Fruit fly (Drosophila melanogaster) whole organism, embryonic: ENCODE measurements around the gene pug.

ENCODE experiments used
- ATbp ChIP-seq: fragments of 200-800 bp; sonication (Bioruptor generic); optimal IDR thresholded peaks from 2 replicates; lab custom pipeline; 2017; ENCODE audit warnings: missing biosample characterization, mild to moderate bottlenecking, missing genetic modification characterization, missing genetic modification reagents
- Antp ChIP-seq: fragments of 200-800 bp; sonication (Bioruptor generic); optimal IDR thresholded peaks from 3 replicates; lab custom pipeline; 2016; ENCODE audit warnings: missing biosample characterization, missing genetic modification characterization
- CG1024 ChIP-seq: fragments of 200-800 bp; sonication (Bioruptor generic); IDR thresholded peaks from 2 replicates; pipeline ENCODE4 v1.3.6; 2022; ENCODE audit warnings: missing biosample characterization, missing genetic modification characterization
- CG11398 ChIP-seq: fragments of 200-800 bp; sonication (Bioruptor generic); optimal IDR thresholded peaks from 2 replicates; lab custom pipeline; 2016; ENCODE audit warnings: missing biosample characterization, missing genetic modification characterization
- CG12155 ChIP-seq: fragments of 200-800 bp; sonication (Bioruptor generic); optimal IDR thresholded peaks from 3 replicates; lab custom pipeline; 2016; ENCODE audit warnings: missing biosample characterization, missing genetic modification characterization
- CG12391 ChIP-seq: fragments of 200-800 bp; sonication (Bioruptor generic); optimal IDR thresholded peaks from 3 replicates; lab custom pipeline; 2018; ENCODE audit warnings: missing biosample characterization, mild to moderate bottlenecking, missing genetic modification characterization, moderate library complexity
- CG14667 ChIP-seq: fragments of 200-800 bp; sonication (Bioruptor generic); IDR thresholded peaks from 2 replicates; pipeline ENCODE4 v1.3.6; 2022; ENCODE audit warnings: missing biosample characterization, missing genetic modification characterization
- CG14965 ChIP-seq: fragments of 200-800 bp; sonication (Bioruptor generic); optimal IDR thresholded peaks from 2 replicates; lab custom pipeline; 2016; ENCODE audit warnings: missing biosample characterization, missing genetic modification characterization, borderline replicate concordance
- CG15011 ChIP-seq: fragments of 200-800 bp; sonication (Bioruptor generic); optimal IDR thresholded peaks from 3 replicates; lab custom pipeline; 2018; ENCODE audit warnings: missing biosample characterization, mild to moderate bottlenecking, missing genetic modification characterization
- CG16813 ChIP-seq: fragments of 200-800 bp; sonication (Bioruptor generic); IDR thresholded peaks from 3 replicates; pipeline ENCODE4 v1.3.6; 2022; ENCODE audit warnings: missing biosample characterization, missing genetic modification characterization; ENCODE audit not compliant: partially characterized antibody
- CG18476 ChIP-seq: fragments of 200-800 bp; sonication (Bioruptor generic); optimal IDR thresholded peaks from 2 replicates; lab custom pipeline; 2016; ENCODE audit warnings: missing biosample characterization, mild to moderate bottlenecking, missing genetic modification characterization
- CG2678 ChIP-seq: fragments of 200-800 bp; sonication (Bioruptor generic); optimal IDR thresholded peaks from 3 replicates; lab custom pipeline; 2019; ENCODE audit warnings: missing biosample characterization, mild to moderate bottlenecking, missing genetic modification characterization, moderate library complexity
- CG31224 ChIP-seq: fragments of 200-800 bp; sonication (Bioruptor generic); IDR thresholded peaks from 2 replicates; pipeline ENCODE4 v1.3.6; 2022; ENCODE audit warnings: missing biosample characterization, missing genetic modification characterization
- CG33213 ChIP-seq: fragments of 200-800 bp; sonication (Bioruptor generic); optimal IDR thresholded peaks from 3 replicates; lab custom pipeline; 2016; ENCODE audit warnings: missing biosample characterization, missing genetic modification characterization
- CG34224 ChIP-seq: fragments of 200-800 bp; sonication (Bioruptor generic); IDR thresholded peaks from 3 replicates; pipeline ENCODE4 v1.3.6; 2022; ENCODE audit warnings: missing biosample characterization, missing genetic modification characterization; ENCODE audit not compliant: partially characterized antibody
- CG3847 ChIP-seq: fragments of 200-800 bp; sonication (Bioruptor generic); IDR thresholded peaks from 2 replicates; pipeline ENCODE4 v1.3.6; 2022; ENCODE audit warnings: missing biosample characterization, missing genetic modification characterization
- CG4854 ChIP-seq: fragments of 200-800 bp; sonication (Bioruptor generic); optimal IDR thresholded peaks from 2 replicates; lab custom pipeline; 2016; ENCODE audit warnings: missing biosample characterization, missing genetic modification characterization, inconsistent platforms
- CG7357 ChIP-seq: fragments of 200-800 bp; sonication (Bioruptor generic); IDR thresholded peaks from 3 replicates; pipeline ENCODE4 v1.3.6; 2022; ENCODE audit warnings: missing biosample characterization, missing genetic modification characterization
- CG8089 ChIP-seq: fragments of 200-800 bp; sonication (Bioruptor generic); optimal IDR thresholded peaks from 3 replicates; lab custom pipeline; 2016; ENCODE audit warnings: missing biosample characterization, missing genetic modification characterization
- CG9215 ChIP-seq: fragments of 200-800 bp; sonication (Bioruptor generic); IDR thresholded peaks from 2 replicates; pipeline ENCODE4 v1.3.6; 2022; ENCODE audit warnings: missing biosample characterization, missing genetic modification characterization
- CHES-1-like ChIP-seq: fragments of 200-800 bp; sonication (Bioruptor generic); optimal IDR thresholded peaks from 2 replicates; lab custom pipeline; 2016; ENCODE audit warnings: missing biosample characterization, missing genetic modification characterization
- Dbx ChIP-seq: fragments of 200-800 bp; sonication (Bioruptor generic); IDR thresholded peaks from 3 replicates; pipeline ENCODE4 v1.3.6; 2022; ENCODE audit warnings: missing biosample characterization, missing genetic modification characterization
- Dip3 ChIP-seq: fragments of 200-800 bp; sonication (Bioruptor generic); optimal IDR thresholded peaks from 3 replicates; lab custom pipeline; 2016; ENCODE audit warnings: missing biosample characterization, missing genetic modification characterization
- Drgx ChIP-seq: fragments of 200-800 bp; sonication (Bioruptor generic); IDR thresholded peaks from 2 replicates; pipeline ENCODE4 v1.3.6; 2022; ENCODE audit warnings: missing biosample characterization, missing genetic modification characterization
- Elba2 ChIP-seq: fragments of 200-800 bp; sonication (Bioruptor generic); optimal IDR thresholded peaks from 3 replicates; lab custom pipeline; 2016; ENCODE audit warnings: missing biosample characterization, missing genetic modification characterization
- Lpt ChIP-seq: fragments of >200 bp; optimal IDR thresholded peaks from 2 replicates; lab custom pipeline; 2018; ENCODE audit warnings: missing biosample characterization, missing genetic modification characterization
- Meics ChIP-seq: fragments of 200-800 bp; sonication (Bioruptor generic); optimal IDR thresholded peaks from 2 replicates; lab custom pipeline; 2017; ENCODE audit warnings: missing biosample characterization, mild to moderate bottlenecking, missing genetic modification characterization
- NK7.1 ChIP-seq: fragments of 200-800 bp; sonication (Bioruptor generic); optimal IDR thresholded peaks from 3 replicates; lab custom pipeline; 2016; ENCODE audit warnings: missing biosample characterization, missing genetic modification characterization
- Pdp1 ChIP-seq, 2 experiments: fragments of 200-800 bp; sonication (Bioruptor generic); optimal IDR thresholded peaks; 3 replicates each; lab custom pipeline; 2016; ENCODE audit warnings: missing biosample characterization in 2 of 2, missing genetic modification characterization in 2 of 2, mild to moderate bottlenecking in 1 of 2, moderate library complexity in 1 of 2
- Sox100B ChIP-seq: fragments of 200-800 bp; sonication (Bioruptor generic); optimal IDR thresholded peaks from 3 replicates; lab custom pipeline; 2018; ENCODE audit warnings: missing biosample characterization, mild to moderate bottlenecking, missing genetic modification characterization
- Spps ChIP-seq: fragments of 200-800 bp; sonication (Bioruptor generic); optimal IDR thresholded peaks from 2 replicates; lab custom pipeline; 2018; ENCODE audit warnings: missing biosample characterization, mild to moderate bottlenecking, missing genetic modification characterization
- Taf1 ChIP-seq: fragments of 200-800 bp; sonication (Bioruptor generic); IDR thresholded peaks from 2 replicates; pipeline ENCODE4 v1.3.6; 2022; ENCODE audit warnings: missing biosample characterization, missing genetic modification characterization
- Trl ChIP-seq, 3 experiments: fragments of >200 bp in 2 of 3; fragments of 200-800 bp in 1 of 3; sonication (Bioruptor generic) in 1 of 3; optimal IDR thresholded peaks; 2 replicates in 1 of 3; 3 replicates in 2 of 3; lab custom pipeline; 2016 to 2017; ENCODE audit warnings: missing biosample characterization in 1 of 3, missing genetic modification characterization in 1 of 3
- ash1 ChIP-seq: fragments of 200-800 bp; sonication (Bioruptor generic); optimal IDR thresholded peaks from 2 replicates; lab custom pipeline; 2018; ENCODE audit warnings: missing biosample characterization, mild to moderate bottlenecking, missing genetic modification characterization
- danr ChIP-seq: fragments of 200-800 bp; sonication (Bioruptor generic); IDR thresholded peaks from 2 replicates; pipeline ENCODE4 v1.3.6; 2022; ENCODE audit warnings: missing biosample characterization, missing genetic modification characterization
- fd102C ChIP-seq: fragments of 200-800 bp; sonication (Bioruptor generic); optimal IDR thresholded peaks from 2 replicates; lab custom pipeline; 2018; ENCODE audit warnings: missing biosample characterization, mild to moderate bottlenecking, missing genetic modification characterization, moderate library complexity
- fd3F ChIP-seq: fragments of 200-800 bp; sonication (Bioruptor generic); optimal IDR thresholded peaks from 2 replicates; lab custom pipeline; 2018; ENCODE audit warnings: missing biosample characterization, mild to moderate bottlenecking, missing genetic modification characterization, moderate library complexity
- grau ChIP-seq: fragments of 200-800 bp; optimal IDR thresholded peaks from 3 replicates; lab custom pipeline; 2019; ENCODE audit warnings: missing biosample characterization, mild to moderate bottlenecking, missing genetic modification characterization, moderate library complexity
- ind ChIP-seq: fragments of 200-800 bp; sonication (Bioruptor generic); optimal IDR thresholded peaks from 3 replicates; lab custom pipeline; 2016; ENCODE audit warnings: missing biosample characterization, missing genetic modification characterization
- kni ChIP-seq: fragments of 200-800 bp; sonication (Bioruptor generic); optimal IDR thresholded peaks from 3 replicates; lab custom pipeline; 2017; ENCODE audit warnings: mild to moderate bottlenecking, missing biosample characterization, missing genetic modification reagents, missing genetic modification characterization
- nau ChIP-seq: fragments of 200-800 bp; sonication (Bioruptor generic); optimal IDR thresholded peaks from 3 replicates; lab custom pipeline; 2017; ENCODE audit warnings: missing biosample characterization, mild to moderate bottlenecking, missing genetic modification characterization, missing genetic modification reagents
- onecut ChIP-seq: fragments of 200-800 bp; sonication (Bioruptor generic); IDR thresholded peaks from 2 replicates; pipeline ENCODE4 v1.3.6; 2022; ENCODE audit warnings: missing biosample characterization, missing genetic modification characterization
- ro ChIP-seq: fragments of 200-800 bp; sonication (Bioruptor generic); IDR thresholded peaks from 2 replicates; pipeline ENCODE4 v1.3.6; 2022; ENCODE audit warnings: missing biosample characterization, missing genetic modification characterization
- run ChIP-seq: fragments of 200-800 bp; sonication (Bioruptor generic); optimal IDR thresholded peaks from 3 replicates; lab custom pipeline; 2018; ENCODE audit warnings: missing biosample characterization, mild to moderate bottlenecking, missing genetic modification characterization
- salm ChIP-seq: fragments of 200-800 bp; sonication (Bioruptor generic); optimal IDR thresholded peaks from 2 replicates; lab custom pipeline; 2018; ENCODE audit warnings: missing biosample characterization, mild to moderate bottlenecking, missing genetic modification characterization
- stwl ChIP-seq: fragments of 200-800 bp; sonication (Bioruptor generic); optimal IDR thresholded peaks from 3 replicates; lab custom pipeline; 2018; ENCODE audit warnings: missing biosample characterization, mild to moderate bottlenecking, missing genetic modification characterization, moderate library complexity
- tup ChIP-seq: fragments of 200-800 bp; sonication (Bioruptor generic); optimal IDR thresholded peaks from 2 replicates; lab custom pipeline; 2016; ENCODE audit warnings: missing biosample characterization, mild to moderate bottlenecking, missing genetic modification characterization, moderate library complexity
- vfl ChIP-seq: fragments of 200-800 bp; sonication (Bioruptor generic); optimal IDR thresholded peaks from 2 replicates; lab custom pipeline; 2016; ENCODE audit warnings: missing biosample characterization, missing genetic modification characterization
- zen ChIP-seq: fragments of 200-800 bp; sonication (Bioruptor generic); optimal IDR thresholded peaks from 3 replicates; lab custom pipeline; 2018; ENCODE audit warnings: missing biosample characterization, mild to moderate bottlenecking, missing genetic modification characterization, moderate library complexity
- zfh1 ChIP-seq: fragments of 200-800 bp; sonication (Bioruptor generic); IDR thresholded peaks from 3 replicates; pipeline ENCODE4 v1.3.6; 2022; ENCODE audit warnings: missing biosample characterization, missing genetic modification characterization

Gene pug

DNA sequence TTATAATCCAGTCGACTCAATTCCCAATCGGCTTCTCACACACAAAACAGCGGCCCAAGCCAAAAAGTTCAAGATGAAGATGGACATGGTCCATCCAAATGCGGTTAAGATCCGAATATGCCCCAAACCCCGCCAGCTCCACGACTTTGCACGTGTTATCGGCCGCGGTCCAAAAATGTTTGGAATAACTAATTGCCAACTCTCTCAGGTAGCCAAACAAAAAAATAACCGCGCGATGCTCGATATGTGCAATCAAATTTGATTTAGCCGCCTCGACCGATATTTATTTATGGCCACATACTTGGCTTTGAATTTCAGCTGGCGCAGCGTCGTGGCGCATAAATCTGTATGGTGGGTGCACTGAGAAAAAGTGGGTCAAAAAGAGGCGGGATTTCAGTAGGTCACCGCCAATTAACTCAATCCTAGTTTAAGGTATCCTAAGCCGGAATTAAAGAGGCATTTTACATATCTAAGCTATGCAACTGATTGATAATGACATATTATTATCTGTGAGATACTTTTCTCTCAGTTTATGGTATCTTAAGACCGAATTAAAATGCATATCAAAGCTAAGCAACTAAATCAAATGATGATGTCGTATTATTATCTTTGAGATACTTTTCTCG is 47.7 kb upstream of the pug start (continued):
- TF ChIP-seq CG1024 (GFP tag; lab: Robert Waterston, UW): no peak
- no peak for TF ChIP-seq Spps (tag; lab: Kevin White, UChicago)
- peak; percentile 39 for TF ChIP-seq CG18476
- TF ChIP-seq CG33213 (GFP tag; lab: Kevin White, UChicago): no peak
- TF ChIP-seq grau (tag; lab: Kevin White, UChicago): peak; percentile 45
- no peak for TF ChIP-seq kni (GFP tag; lab: Kevin White, UChicago)
- TF ChIP-seq CG31224: no peak
- TF ChIP-seq Meics (GFP tag; lab: Kevin White, UChicago): peak; percentile 4
- TF ChIP-seq vfl (GFP tag; lab: Kevin White, UChicago): no peak
- TF ChIP-seq zfh1: peak; percentile 60; the same call in 2 of the 3 replicates
- no peak for TF ChIP-seq Taf1 (GFP tag; lab: Robert Waterston, UW)
- no peak for TF ChIP-seq ro (GFP tag; lab: Robert Waterston, UW)
- TF ChIP-seq CG34224 (GFP tag; lab: Robert Waterston, UW): no peak
- TF ChIP-seq CG15011 (GFP tag; lab: Kevin White, UChicago): no peak
- 0 out of 2 replicates have a peak, but pooled peaks have one; percentile 42 for TF ChIP-seq danr (GFP tag; lab: Robert Waterston, UW)
- peak; percentile 28 for TF ChIP-seq ATbp
- TF ChIP-seq Elba2 (GFP tag; lab: Kevin White, UChicago): no peak
- TF ChIP-seq CG14667 (GFP tag; lab: Robert Waterston, UW): peak; percentile 25; the same call in 1 of the 2 replicates
- TF ChIP-seq CG7357 (GFP tag; lab: Robert Waterston, UW): no peak
- no peak for TF ChIP-seq Drgx (GFP tag; lab: Robert Waterston, UW)
- no peak for TF ChIP-seq CG12155 (GFP tag; lab: Kevin White, UChicago)
- no peak for TF ChIP-seq zen (tag; lab: Kevin White, UChicago)
- TF ChIP-seq CG14965 (GFP tag; lab: Kevin White, UChicago): no peak
- TF ChIP-seq Sox100B (GFP tag; lab: Kevin White, UChicago): peak; percentile 11
- no peak for TF ChIP-seq CG11398
- TF ChIP-seq CG3847: no peak
- TF ChIP-seq fd102C (GFP tag; lab: Kevin White, UChicago): no peak
- TF ChIP-seq Dbx (GFP tag; lab: Robert Waterston, UW): no peak
- peak; percentile 31 for TF ChIP-seq run (tag; lab: Kevin White, UChicago)
- no peak for TF ChIP-seq Antp (GFP tag; lab: Kevin White, UChicago)
- TF ChIP-seq Trl (optimal IDR thresholded peaks at IDR 0.05; lab: Kevin White, UChicago): no peak
- TF ChIP-seq Trl (GFP tag; optimal IDR thresholded peaks at IDR 0.05; lab: Kevin White, UChicago): no peak
- no peak for TF ChIP-seq tup
- TF ChIP-seq CHES-1-like (GFP tag; lab: Kevin White, UChicago): no peak
- peak; percentile 21 for TF ChIP-seq CG8089 (GFP tag; lab: Kevin White, UChicago)
- TF ChIP-seq CG4854 (GFP tag; lab: Kevin White, UChicago): no peak
- peak; percentile 45 for TF ChIP-seq CG12391
- TF ChIP-seq ash1: peak; percentile 12
- no peak for TF ChIP-seq CG9215
- TF ChIP-seq CG16813 (GFP tag; lab: Robert Waterston, UW): no peak
- TF ChIP-seq nau (GFP tag; lab: Kevin White, UChicago): no peak
- TF ChIP-seq NK7.1 (GFP tag; lab: Kevin White, UChicago): no peak
- TF ChIP-seq ind (GFP tag; lab: Kevin White, UChicago): peak; percentile 53
- TF ChIP-seq Dip3: no peak
- peak; percentile 53 for TF ChIP-seq CG2678
- no peak for TF ChIP-seq onecut (GFP tag; lab: Robert Waterston, UW)
- TF ChIP-seq Lpt (GFP tag; lab: Kevin White, UChicago): no peak
- peak in 1 of 2 experiments; percentile 44 for TF ChIP-seq Pdp1 (GFP tag; optimal IDR thresholded peaks at IDR 0.05; lab: Kevin White, UChicago)
- TF ChIP-seq salm (tag; lab: Kevin White, UChicago): no peak
- TF ChIP-seq fd3F (GFP tag; lab: Kevin White, UChicago): no peak
- TF ChIP-seq stwl (tag; lab: Kevin White, UChicago): no peak
